Worm (Caenorhabditis elegans) whole organism, L2 larva: Measurements from ENCODE around the gene F36H12.17.
"Not testable (repeated sequence)": the region's sequence is repeated elsewhere in the genome, so short reads cannot be mapped to it uniquely, and the experiment has no call there.

Experiments
- C34F6.9 ChIP-seq: fragments of 150-350 bp; optimal IDR thresholded peaks from 2 replicates; lab custom pipeline; 2014; ENCODE audit warnings: missing biosample characterization, missing genetic modification characterization
- F13H6.1 ChIP-seq: sonication (generic microtip); optimal IDR thresholded peaks from 2 replicates; lab custom pipeline; 2016; ENCODE audit warnings: missing genetic modification characterization, missing compliant biosample characterization
- R02D3.7 ChIP-seq: fragments of 150-350 bp; optimal IDR thresholded peaks from 2 replicates; lab custom pipeline; 2014; ENCODE audit warnings: missing biosample characterization, missing genetic modification characterization
- Y55F3AM.14 ChIP-seq: fragments of 200-800 bp; sonication (Bioruptor generic); optimal IDR thresholded peaks from 2 replicates; lab custom pipeline; 2018; ENCODE audit warnings: mild to moderate bottlenecking, missing genetic modification characterization, missing compliant biosample characterization
- ZK546.5 ChIP-seq: sonication (generic microtip); optimal IDR thresholded peaks from 2 replicates; lab custom pipeline; 2017; ENCODE audit warnings: missing biosample characterization, missing genetic modification characterization
- alr-1 ChIP-seq: fragments of 150-350 bp; optimal IDR thresholded peaks from 2 replicates; lab custom pipeline; 2014; ENCODE audit warnings: missing biosample characterization, missing genetic modification characterization
- aly-2 ChIP-seq: fragments of 150-350 bp; optimal IDR thresholded peaks from 2 replicates; lab custom pipeline; 2014; ENCODE audit warnings: missing biosample characterization, missing genetic modification characterization
- ama-1 ChIP-seq: fragments of 150-350 bp; optimal IDR thresholded peaks from 2 replicates; lab custom pipeline; 2018; ENCODE audit warnings: inconsistent platforms
- blmp-1 ChIP-seq: sonication (generic microtip); optimal IDR thresholded peaks from 2 replicates; lab custom pipeline; 2017; ENCODE audit warnings: missing genetic modification characterization, mild to moderate bottlenecking, missing compliant biosample characterization, antibody characterized with exemption, moderate library complexity; ENCODE audit not compliant: insufficient read depth
- ceh-16 ChIP-seq: fragments of 150-350 bp; optimal IDR thresholded peaks from 2 replicates; lab custom pipeline; 2014; ENCODE audit warnings: missing biosample characterization, missing genetic modification characterization
- crh-2 ChIP-seq: sonication (generic microtip); optimal IDR thresholded peaks from 2 replicates; lab custom pipeline; 2017; ENCODE audit warnings: missing biosample characterization, missing genetic modification characterization
- elt-1 ChIP-seq: fragments of 150-350 bp; optimal IDR thresholded peaks from 2 replicates; lab custom pipeline; 2014; ENCODE audit warnings: missing biosample characterization, missing genetic modification characterization
- elt-3 ChIP-seq: sonication (generic microtip); optimal IDR thresholded peaks from 2 replicates; lab custom pipeline; 2017; ENCODE audit warnings: missing biosample characterization, missing genetic modification characterization
- fos-1 ChIP-seq: fragments of 150-350 bp; optimal IDR thresholded peaks from 2 replicates; lab custom pipeline; 2014; ENCODE audit warnings: missing biosample characterization, missing genetic modification characterization
- lin-11 ChIP-seq: fragments of 150-350 bp; sonication (generic microtip); optimal IDR thresholded peaks from 2 replicates; lab custom pipeline; 2014; ENCODE audit warnings: missing biosample characterization, missing genetic modification characterization, inconsistent platforms, mixed read lengths
- lin-13 ChIP-seq: fragments of 150-350 bp; optimal IDR thresholded peaks from 2 replicates; lab custom pipeline; 2014; ENCODE audit warnings: missing biosample characterization, missing genetic modification reagents, missing genetic modification characterization
- lin-39 ChIP-seq: fragments of 150-350 bp; optimal IDR thresholded peaks from 2 replicates; lab custom pipeline; 2014; ENCODE audit warnings: missing biosample characterization, missing genetic modification reagents, missing genetic modification characterization
- mab-5 ChIP-seq: fragments of 150-350 bp; optimal IDR thresholded peaks from 2 replicates; lab custom pipeline; 2014; ENCODE audit warnings: missing biosample characterization, missing genetic modification characterization
- mdl-1 ChIP-seq, 2 experiments: fragments of 150-350 bp in 1 of 2; sonication (generic microtip) in 1 of 2; optimal IDR thresholded peaks; 2 replicates each; lab custom pipeline; 2017; ENCODE audit warnings: missing biosample characterization in 2 of 2, missing genetic modification characterization in 2 of 2
- nhr-129 ChIP-seq: fragments of 150-350 bp; optimal IDR thresholded peaks from 2 replicates; lab custom pipeline; 2014; ENCODE audit warnings: missing biosample characterization, missing genetic modification characterization
- nhr-21 ChIP-seq: fragments of 150-350 bp; optimal IDR thresholded peaks from 2 replicates; lab custom pipeline; 2014; ENCODE audit warnings: missing biosample characterization, missing genetic modification characterization
- nhr-23 ChIP-seq: fragments of 150-350 bp; optimal IDR thresholded peaks from 2 replicates; lab custom pipeline; 2014; ENCODE audit warnings: missing biosample characterization, missing genetic modification reagents, missing genetic modification characterization
- nhr-25 ChIP-seq: fragments of 150-350 bp; sonication (generic microtip); optimal IDR thresholded peaks from 3 replicates; lab custom pipeline; 2014; ENCODE audit warnings: missing biosample characterization, missing genetic modification characterization
- nhr-6 ChIP-seq: fragments of 150-350 bp; optimal IDR thresholded peaks from 2 replicates; lab custom pipeline; 2014; ENCODE audit warnings: missing biosample characterization, missing genetic modification characterization
- peb-1 ChIP-seq: fragments of 150-350 bp; optimal IDR thresholded peaks from 2 replicates; lab custom pipeline; 2014; ENCODE audit warnings: missing biosample characterization, missing genetic modification characterization
- sem-4 ChIP-seq: fragments of 150-350 bp; optimal IDR thresholded peaks from 2 replicates; lab custom pipeline; 2014; ENCODE audit warnings: missing biosample characterization, missing genetic modification reagents, missing genetic modification characterization
- sma-9 ChIP-seq, 2 experiments: fragments of 150-350 bp in 1 of 2; sonication (generic microtip) in 1 of 2; optimal IDR thresholded peaks; 2 replicates each; lab custom pipeline; 2014 to 2016; ENCODE audit warnings: missing genetic modification characterization in 2 of 2, mild to moderate bottlenecking in 1 of 2, missing biosample characterization in 1 of 2, missing compliant biosample characterization in 1 of 2, missing genetic modification reagents in 1 of 2, moderate library complexity in 1 of 2
- snpc-4 ChIP-seq: fragments of 150-350 bp; optimal IDR thresholded peaks from 2 replicates; lab custom pipeline; 2014; ENCODE audit warnings: missing biosample characterization, missing genetic modification characterization
- unc-39 ChIP-seq: fragments of 150-350 bp; optimal IDR thresholded peaks from 2 replicates; lab custom pipeline; 2014; ENCODE audit warnings: missing biosample characterization, missing genetic modification characterization
- unc-55 ChIP-seq: fragments of 150-350 bp; sonication (generic microtip); optimal IDR thresholded peaks from 3 replicates; lab custom pipeline; 2014; ENCODE audit warnings: missing biosample characterization, missing genetic modification reagents, missing genetic modification characterization
- ztf-1 ChIP-seq: fragments of 200-800 bp; sonication (Bioruptor generic); conservative IDR thresholded peaks from 2 replicates; pipeline ENCODE4 v1.3.6; 2022; ENCODE audit warnings: missing genetic modification characterization, missing compliant biosample characterization
- ztf-4 ChIP-seq: fragments of 150-350 bp; optimal IDR thresholded peaks from 2 replicates; lab custom pipeline; 2014; ENCODE audit warnings: missing biosample characterization, missing genetic modification characterization

Gene F36H12.17

DNA sequence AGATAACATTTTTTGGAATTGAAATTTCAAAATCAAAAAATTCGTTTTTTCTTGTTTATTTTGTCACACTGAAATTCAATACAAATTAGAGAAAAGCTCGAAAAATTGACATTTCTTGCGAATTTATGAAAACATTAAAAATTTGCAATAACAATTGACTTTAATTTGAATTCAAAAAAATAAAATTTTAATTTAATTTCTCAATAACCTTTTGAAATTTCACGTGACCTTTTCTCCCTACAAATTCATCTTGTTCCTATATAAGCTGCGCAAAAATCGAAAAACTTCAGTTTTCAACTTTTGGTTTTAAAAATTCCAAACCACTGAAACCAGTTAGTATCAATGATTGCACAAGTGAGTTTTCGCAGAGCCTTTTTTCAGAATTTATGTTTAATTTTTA lies 8.8 kb downstream of the F36H12.17 start, which contains the start of gene F36H12.4:
F36H12.4 (plus strand) TSS at position 301 of the 400 bp plus-strand sequence.
- TF ChIP-seq blmp-1 (tag; lab: Kevin White, UChicago): no peak
- no peak for TF ChIP-seq alr-1 (tag; lab: Kevin White, UChicago)
- no peak for TF ChIP-seq ama-1 (lab: Kevin White, UChicago)
- TF ChIP-seq aly-2: no peak
- TF ChIP-seq unc-55 (GFP tag; lab: Kevin White, UChicago): no peak
- TF ChIP-seq crh-2 (tag; lab: Kevin White, UChicago): no peak
- no peak for TF ChIP-seq sma-9 (GFP tag; optimal IDR thresholded peaks at IDR 0.05; lab: Kevin White, UChicago)
- no peak for TF ChIP-seq sma-9 (tag; optimal IDR thresholded peaks at IDR 0.05; lab: Kevin White, UChicago)
- TF ChIP-seq ZK546.5 (tag; lab: Kevin White, UChicago): no peak
- no peak for TF ChIP-seq sem-4 (tag; lab: Kevin White, UChicago)
- no peak for TF ChIP-seq R02D3.7 (tag; lab: Kevin White, UChicago)
- TF ChIP-seq ztf-4 (tag; lab: Kevin White, UChicago): no peak

DNA sequence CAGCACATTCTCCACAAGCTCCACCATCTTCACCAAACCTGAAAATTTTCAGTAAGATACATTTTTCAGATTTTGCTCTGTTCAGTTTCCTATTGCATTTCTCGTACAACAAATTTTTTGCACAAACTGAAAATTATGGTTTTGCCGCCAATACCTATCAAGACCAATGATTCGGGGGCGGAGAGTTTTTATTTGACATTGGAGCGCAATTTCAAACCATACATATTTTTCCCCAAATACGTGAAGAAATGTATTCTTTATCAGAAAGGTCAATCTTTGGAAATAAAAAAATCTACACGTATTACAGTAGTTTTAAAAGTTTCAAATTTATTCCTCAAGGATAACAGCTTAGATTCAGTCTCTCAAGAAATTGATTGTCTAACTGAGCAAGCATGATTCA lies 11.2 kb downstream of the F36H12.17 start, which contains the start of gene F36H12.5:
F36H12.5 (plus strand) TSS at position 301 of the 400 bp plus-strand sequence.
- TF ChIP-seq elt-1 (tag; lab: Kevin White, UChicago): no peak
- no peak for TF ChIP-seq Y55F3AM.14 (GFP tag; lab: Kevin White, UChicago)
- no peak for TF ChIP-seq nhr-129
- TF ChIP-seq blmp-1 (tag; lab: Kevin White, UChicago): no peak
- no peak for TF ChIP-seq ztf-4 (tag; lab: Kevin White, UChicago)
- TF ChIP-seq C34F6.9: no peak
- no peak for TF ChIP-seq nhr-23 (tag; lab: Kevin White, UChicago)
- no peak for TF ChIP-seq sma-9 (GFP tag; optimal IDR thresholded peaks at IDR 0.05; lab: Kevin White, UChicago)
- no peak for TF ChIP-seq sma-9 (tag; optimal IDR thresholded peaks at IDR 0.05; lab: Kevin White, UChicago)
- TF ChIP-seq nhr-25 (tag; lab: Kevin White, UChicago): no peak
- no peak for TF ChIP-seq ZK546.5 (tag; lab: Kevin White, UChicago)
- no peak for TF ChIP-seq mab-5 (tag; lab: Kevin White, UChicago)
- no peak for TF ChIP-seq F13H6.1 (tag; lab: Kevin White, UChicago)
- no peak for TF ChIP-seq unc-55 (GFP tag; lab: Kevin White, UChicago)
- no peak for TF ChIP-seq lin-39 (tag; lab: Kevin White, UChicago)
- TF ChIP-seq nhr-21 (tag; lab: Kevin White, UChicago): no peak
- TF ChIP-seq peb-1 (tag; lab: Kevin White, UChicago): no peak
- TF ChIP-seq lin-13 (GFP tag; lab: Kevin White, UChicago): no peak
- TF ChIP-seq ztf-1: no peak
- TF ChIP-seq ceh-16 (tag; lab: Kevin White, UChicago): no peak
- TF ChIP-seq aly-2: no peak

DNA sequence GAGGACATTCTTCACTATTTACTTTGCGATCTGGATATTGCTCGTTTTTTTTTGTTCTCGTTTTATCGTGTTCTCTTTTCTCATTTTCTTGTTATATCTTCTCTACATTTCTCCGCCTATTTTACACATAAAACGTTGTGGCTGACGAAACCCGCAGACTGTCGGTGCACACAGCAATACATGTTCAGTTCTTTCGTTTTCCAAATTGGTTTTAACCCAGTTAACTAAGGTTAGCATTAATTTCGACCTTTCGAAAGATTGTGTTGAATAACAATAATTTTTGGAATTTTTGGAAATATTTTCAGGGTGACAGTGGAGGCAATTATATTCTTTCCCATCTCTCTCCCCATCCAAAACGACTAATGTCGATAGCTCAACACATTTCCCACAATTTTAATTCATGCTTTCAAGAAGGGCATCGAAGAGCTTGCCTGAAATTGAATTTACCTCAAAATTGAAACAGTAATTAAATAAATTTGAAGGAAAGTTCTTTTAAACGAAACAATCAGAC lies 12.9 kb downstream of the F36H12.17 start:
- TF ChIP-seq ama-1 (lab: Kevin White, UChicago) (peak; percentile 61), snpc-4 (tag; lab: Kevin White, UChicago) (peak; percentile 68)

DNA sequence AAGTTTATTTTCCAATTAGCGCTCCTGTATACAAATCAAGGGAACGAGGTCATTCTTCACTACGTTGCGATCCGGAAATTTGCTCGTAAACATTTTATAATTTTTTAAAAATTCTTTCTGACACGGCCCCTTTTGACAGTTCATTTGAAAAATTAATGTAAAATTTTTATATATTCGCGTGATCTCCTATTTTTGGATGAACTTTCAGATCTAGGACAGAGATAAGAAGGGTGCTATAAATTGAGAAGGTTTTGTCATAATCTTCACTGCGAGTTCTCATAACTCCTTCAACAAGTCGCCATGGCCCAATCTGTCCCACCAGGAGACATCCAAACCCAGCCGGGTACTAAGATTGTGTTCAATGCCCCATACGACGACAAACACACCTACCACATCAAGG lies 17.4 kb downstream of the F36H12.17 start, which contains the start of gene msp-19:
msp-19 (plus strand) TSS at position 301 of the 400 bp plus-strand sequence.
- TF ChIP-seq elt-3, peb-1, nhr-6 (tag; lab: Kevin White, UChicago): not testable (repeated sequence)

DNA sequence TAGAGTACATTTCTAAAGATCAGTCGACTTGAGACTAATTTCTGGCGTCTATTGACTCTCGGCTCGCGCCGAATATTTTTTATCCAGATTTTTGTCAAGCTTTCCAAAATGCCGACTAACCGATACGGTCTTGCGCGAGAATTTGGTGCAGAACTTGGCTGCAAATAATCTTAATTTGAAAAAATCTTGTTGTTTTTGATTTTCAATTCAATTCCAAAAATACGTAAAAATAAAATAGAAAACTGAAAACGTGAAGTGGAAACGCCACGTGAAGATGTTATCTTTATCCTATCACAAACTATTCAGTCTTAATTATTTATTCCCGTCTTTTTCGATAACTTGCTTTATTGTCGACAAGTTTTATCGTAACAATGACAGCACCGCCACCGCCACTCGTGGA lies 19.3 kb downstream of the F36H12.17 start, which contains the start of gene ttbk-2.1:
ttbk-2.1 (plus strand) TSS at position 301 of the 400 bp plus-strand sequence.
- not testable (repeated sequence) for TF ChIP-seq lin-11, R02D3.7, fos-1 (tag; lab: Kevin White, UChicago)

DNA sequence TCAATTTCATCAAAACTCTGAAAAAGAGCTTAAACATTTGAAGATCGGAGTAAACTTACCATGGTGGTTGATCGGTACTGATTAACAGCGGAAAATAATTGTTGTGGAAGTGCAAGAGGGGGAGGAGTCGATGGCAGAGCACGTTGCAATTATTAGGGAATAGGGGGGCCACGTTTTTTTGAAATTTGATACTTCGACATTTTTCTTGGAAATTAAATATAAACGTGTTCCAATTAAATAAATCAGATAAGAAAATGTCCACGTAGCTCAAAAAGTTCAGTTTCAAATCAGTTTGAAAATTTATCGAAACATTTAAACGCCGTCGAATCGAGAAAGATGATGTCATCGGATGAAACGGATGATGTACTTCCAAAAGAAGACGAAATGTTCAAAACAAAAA lies 20.9 kb downstream of the F36H12.17 start, which contains the start of gene F36H12.9:
F36H12.9 (plus strand) TSS at position 301 of the 400 bp plus-strand sequence.
- not testable (repeated sequence) for TF ChIP-seq unc-39 (tag; lab: Kevin White, UChicago); lin-13 (GFP tag; lab: Kevin White, UChicago); mdl-1 (tag; optimal IDR thresholded peaks at IDR 0.05; lab: Kevin White, UChicago)
